Fruit fly (Drosophila melanogaster) whole organism, embryonic: ENCODE results near the gene Nup153.

Experiments used
- Gug ChIP-seq: fragments of 200-800 bp; sonication (Bioruptor generic); IDR thresholded peaks from 4 replicates; pipeline ENCODE4 v1.3.6; 2022; ENCODE audit warnings: missing biosample characterization, missing genetic modification characterization
- HHEX ChIP-seq: fragments of 200-800 bp; sonication (Bioruptor generic); optimal IDR thresholded peaks from 3 replicates; lab custom pipeline; 2017; ENCODE audit warnings: missing biosample characterization, mild to moderate bottlenecking, missing genetic modification characterization, missing genetic modification reagents
- Hr78 ChIP-seq, 2 experiments: fragments of 200-800 bp in 1 of 2; fragments of >200 bp in 1 of 2; sonication (Bioruptor generic) in 1 of 2; optimal IDR thresholded peaks; 2 replicates each; lab custom pipeline; 2017 to 2019; ENCODE audit warnings: missing biosample characterization in 2 of 2, missing genetic modification characterization in 2 of 2, mild to moderate bottlenecking in 1 of 2, moderate library complexity in 1 of 2
- gcm2 ChIP-seq: fragments of 200-800 bp; sonication (Bioruptor generic); optimal IDR thresholded peaks from 2 replicates; lab custom pipeline; 2016; ENCODE audit warnings: missing biosample characterization, missing genetic modification characterization
- gt ChIP-seq: fragments of 200-800 bp; sonication (Bioruptor generic); IDR thresholded peaks from 2 replicates; pipeline ENCODE4 v1.3.6; 2022; ENCODE audit warnings: missing biosample characterization, missing genetic modification characterization
- usp ChIP-seq: fragments of >200 bp; optimal IDR thresholded peaks from 2 replicates; lab custom pipeline; 2017; ENCODE audit warnings: missing biosample characterization, missing genetic modification characterization

- no peak for TF ChIP-seq Gug (GFP tag; lab: Robert Waterston, UW)
- TF ChIP-seq usp = no peak
- TF ChIP-seq gcm2 (GFP tag; lab: Kevin White, UChicago) = no peak
- TF ChIP-seq gt = no peak
- no peak for TF ChIP-seq HHEX
- no peak for TF ChIP-seq Hr78 (GFP tag; optimal IDR thresholded peaks at IDR 0.05; lab: Kevin White, UChicago)
These were observed 48.1 kb downstream of the Nup153 start for dm6 chrX:16647092-16647632.
